Fruit fly (Drosophila melanogaster) whole organism, embryonic: ENCODE results near the gene pbl.

Experiments used
- Antp ChIP-seq: fragments of 200-800 bp; sonication (Bioruptor generic); optimal IDR thresholded peaks from 3 replicates; lab custom pipeline; 2016; ENCODE audit warnings: missing biosample characterization, missing genetic modification characterization
- B-H2 ChIP-seq: fragments of 200-800 bp; sonication (Bioruptor generic); optimal IDR thresholded peaks from 2 replicates; lab custom pipeline; 2018; ENCODE audit warnings: missing biosample characterization, mild to moderate bottlenecking, missing genetic modification characterization
- CG10209 ChIP-seq: fragments of 200-800 bp; sonication (Bioruptor generic); optimal IDR thresholded peaks from 3 replicates; lab custom pipeline; 2017; ENCODE audit warnings: missing biosample characterization, mild to moderate bottlenecking, missing genetic modification characterization, missing genetic modification reagents
- CG10274 ChIP-seq: fragments of 200-800 bp; sonication (Bioruptor generic); optimal IDR thresholded peaks from 3 replicates; lab custom pipeline; 2017; ENCODE audit warnings: missing biosample characterization, mild to moderate bottlenecking, missing genetic modification characterization
- CG11560 ChIP-seq: fragments of 200-800 bp; sonication (Bioruptor generic); IDR thresholded peaks from 3 replicates; pipeline ENCODE4 v1.3.6; 2022; ENCODE audit warnings: missing biosample characterization, missing genetic modification characterization
- CG12236 ChIP-seq: fragments of 200-800 bp; sonication (Bioruptor generic); optimal IDR thresholded peaks from 2 replicates; lab custom pipeline; 2016; ENCODE audit warnings: missing biosample characterization, missing genetic modification characterization
- CG1233 ChIP-seq: fragments of 200-800 bp; sonication (Bioruptor generic); optimal IDR thresholded peaks from 4 replicates; lab custom pipeline; 2018; ENCODE audit warnings: missing biosample characterization, mild to moderate bottlenecking, missing genetic modification characterization
- CG12769 ChIP-seq: fragments of 200-800 bp; sonication (Bioruptor generic); optimal IDR thresholded peaks from 2 replicates; lab custom pipeline; 2019; ENCODE audit warnings: missing biosample characterization, mild to moderate bottlenecking, missing genetic modification characterization, moderate library complexity
- CG13123 ChIP-seq: fragments of 200-800 bp; sonication (Bioruptor generic); optimal IDR thresholded peaks from 2 replicates; lab custom pipeline; 2016; ENCODE audit warnings: missing biosample characterization, missing genetic modification characterization
- CG15269 ChIP-seq: fragments of 200-800 bp; sonication (Bioruptor generic); optimal IDR thresholded peaks from 2 replicates; lab custom pipeline; 2018; ENCODE audit warnings: missing biosample characterization, mild to moderate bottlenecking, missing genetic modification characterization, moderate library complexity
- CG17385 ChIP-seq: fragments of 200-800 bp; sonication (Bioruptor generic); optimal IDR thresholded peaks from 3 replicates; lab custom pipeline; 2018; ENCODE audit warnings: missing biosample characterization, mild to moderate bottlenecking, missing genetic modification characterization
- CG18262 ChIP-seq: fragments of 200-800 bp; optimal IDR thresholded peaks from 3 replicates; lab custom pipeline; 2019; ENCODE audit warnings: missing biosample characterization, mild to moderate bottlenecking, missing genetic modification characterization, moderate library complexity
- CG2712 ChIP-seq: fragments of 200-800 bp; optimal IDR thresholded peaks from 3 replicates; lab custom pipeline; 2019; ENCODE audit warnings: missing biosample characterization, mild to moderate bottlenecking, missing genetic modification characterization, moderate library complexity
- CG31441 ChIP-seq: fragments of 200-800 bp; sonication (Bioruptor generic); IDR thresholded peaks from 2 replicates; pipeline ENCODE4 v1.3.6; 2022; ENCODE audit warnings: missing biosample characterization, missing genetic modification characterization
- CG4424 ChIP-seq: fragments of 200-800 bp; sonication (Bioruptor generic); optimal IDR thresholded peaks from 3 replicates; lab custom pipeline; 2016; ENCODE audit warnings: missing biosample characterization, missing genetic modification characterization
- CG4707 ChIP-seq: fragments of 200-800 bp; sonication (Bioruptor generic); optimal IDR thresholded peaks from 2 replicates; lab custom pipeline; 2018; ENCODE audit warnings: missing biosample characterization, mild to moderate bottlenecking, missing genetic modification characterization, moderate library complexity
- CG6854 ChIP-seq: fragments of 200-800 bp; sonication (Bioruptor generic); optimal IDR thresholded peaks from 3 replicates; lab custom pipeline; 2017; ENCODE audit warnings: missing biosample characterization, mild to moderate bottlenecking, missing genetic modification characterization
- CG7987 ChIP-seq: fragments of 200-800 bp; sonication (Bioruptor generic); optimal IDR thresholded peaks from 2 replicates; lab custom pipeline; 2018; ENCODE audit warnings: missing biosample characterization, mild to moderate bottlenecking, missing genetic modification characterization, moderate library complexity
- CG9437 ChIP-seq: fragments of 200-800 bp; sonication (Bioruptor generic); optimal IDR thresholded peaks from 2 replicates; lab custom pipeline; 2018; ENCODE audit warnings: missing biosample characterization, mild to moderate bottlenecking, missing genetic modification characterization
- CoRest ChIP-seq: fragments of 200-800 bp; sonication (Bioruptor generic); optimal IDR thresholded peaks from 3 replicates; lab custom pipeline; 2018; ENCODE audit warnings: missing biosample characterization, mild to moderate bottlenecking, missing genetic modification characterization, moderate library complexity
- Gug ChIP-seq: fragments of 200-800 bp; sonication (Bioruptor generic); IDR thresholded peaks from 4 replicates; pipeline ENCODE4 v1.3.6; 2022; ENCODE audit warnings: missing biosample characterization, missing genetic modification characterization
- MTF-1 ChIP-seq: fragments of 200-800 bp; sonication (Bioruptor generic); optimal IDR thresholded peaks from 2 replicates; lab custom pipeline; 2018; ENCODE audit warnings: missing biosample characterization, mild to moderate bottlenecking, missing genetic modification characterization, borderline replicate concordance
- NFAT ChIP-seq: fragments of 200-800 bp; sonication (Bioruptor generic); IDR thresholded peaks from 2 replicates; pipeline ENCODE4 v1.3.6; 2022; ENCODE audit warnings: missing biosample characterization, missing genetic modification characterization
- NK7.1 ChIP-seq: fragments of 200-800 bp; sonication (Bioruptor generic); optimal IDR thresholded peaks from 3 replicates; lab custom pipeline; 2016; ENCODE audit warnings: missing biosample characterization, missing genetic modification characterization
- Oli ChIP-seq: fragments of 200-800 bp; sonication (Bioruptor generic); optimal IDR thresholded peaks from 2 replicates; lab custom pipeline; 2018; ENCODE audit warnings: missing biosample characterization, mild to moderate bottlenecking, missing genetic modification characterization, moderate library complexity
- Ssrp ChIP-seq: fragments of 200-800 bp; sonication (Bioruptor generic); optimal IDR thresholded peaks from 2 replicates; lab custom pipeline; 2018; ENCODE audit warnings: missing biosample characterization, mild to moderate bottlenecking, missing genetic modification characterization, moderate library complexity
- Trl ChIP-seq, 3 experiments: fragments of >200 bp in 2 of 3; fragments of 200-800 bp in 1 of 3; sonication (Bioruptor generic) in 1 of 3; optimal IDR thresholded peaks; 2 replicates in 1 of 3; 3 replicates in 2 of 3; lab custom pipeline; 2016 to 2017; ENCODE audit warnings: missing biosample characterization in 1 of 3, missing genetic modification characterization in 1 of 3
- bcd ChIP-seq: fragments of 200-800 bp; sonication (Bioruptor generic); optimal IDR thresholded peaks from 2 replicates; lab custom pipeline; 2017; ENCODE audit warnings: missing biosample characterization, mild to moderate bottlenecking, missing genetic modification characterization
- chif ChIP-seq, 2 experiments: fragments of 200-800 bp; sonication (Bioruptor generic); optimal IDR thresholded peaks; 3 replicates each; lab custom pipeline; 2016; ENCODE audit warnings: missing biosample characterization in 2 of 2, missing genetic modification characterization in 2 of 2
- cwo ChIP-seq: fragments of 200-800 bp; sonication (Bioruptor generic); optimal IDR thresholded peaks from 3 replicates; lab custom pipeline; 2017; ENCODE audit warnings: missing biosample characterization, missing genetic modification characterization, mild to moderate bottlenecking, moderate library complexity, missing genetic modification reagents
- dmrt99B ChIP-seq: fragments of 200-800 bp; sonication (Bioruptor generic); optimal IDR thresholded peaks from 2 replicates; lab custom pipeline; 2018; ENCODE audit warnings: missing biosample characterization, mild to moderate bottlenecking, missing genetic modification characterization, moderate library complexity
- dpn ChIP-seq, 2 experiments: fragments of 200-800 bp; sonication (Bioruptor generic); optimal IDR thresholded peaks; 3 replicates each; lab custom pipeline; 2016; ENCODE audit warnings: missing biosample characterization in 2 of 2, missing genetic modification characterization in 2 of 2
- exex ChIP-seq: fragments of 200-800 bp; sonication (Bioruptor generic); optimal IDR thresholded peaks from 4 replicates; lab custom pipeline; 2018; ENCODE audit warnings: missing biosample characterization, mild to moderate bottlenecking, missing genetic modification characterization, moderate library complexity
- fd3F ChIP-seq: fragments of 200-800 bp; sonication (Bioruptor generic); optimal IDR thresholded peaks from 2 replicates; lab custom pipeline; 2018; ENCODE audit warnings: missing biosample characterization, mild to moderate bottlenecking, missing genetic modification characterization, moderate library complexity
- klu ChIP-seq: fragments of 200-800 bp; sonication (Bioruptor generic); IDR thresholded peaks from 2 replicates; pipeline ENCODE4 v1.3.6; 2022; ENCODE audit warnings: missing biosample characterization, missing genetic modification characterization
- kni ChIP-seq: fragments of 200-800 bp; sonication (Bioruptor generic); optimal IDR thresholded peaks from 3 replicates; lab custom pipeline; 2017; ENCODE audit warnings: mild to moderate bottlenecking, missing biosample characterization, missing genetic modification reagents, missing genetic modification characterization
- lmd ChIP-seq: fragments of 200-800 bp; sonication (Bioruptor generic); IDR thresholded peaks from 2 replicates; pipeline ENCODE4 v1.3.6; 2022; ENCODE audit warnings: missing biosample characterization, missing genetic modification characterization
- mirr ChIP-seq: fragments of 200-800 bp; sonication (Bioruptor generic); optimal IDR thresholded peaks from 3 replicates; lab custom pipeline; 2018; ENCODE audit warnings: missing biosample characterization, mild to moderate bottlenecking, missing genetic modification characterization
- nau ChIP-seq: fragments of 200-800 bp; sonication (Bioruptor generic); optimal IDR thresholded peaks from 3 replicates; lab custom pipeline; 2017; ENCODE audit warnings: missing biosample characterization, mild to moderate bottlenecking, missing genetic modification characterization, missing genetic modification reagents
- pb ChIP-seq: fragments of 200-800 bp; sonication (Bioruptor generic); optimal IDR thresholded peaks from 3 replicates; lab custom pipeline; 2016; ENCODE audit warnings: missing biosample characterization, missing genetic modification characterization
- pita ChIP-seq: fragments of 200-800 bp; sonication (Bioruptor generic); optimal IDR thresholded peaks from 2 replicates; lab custom pipeline; 2017; ENCODE audit warnings: missing biosample characterization, mild to moderate bottlenecking, missing genetic modification characterization
- row ChIP-seq: fragments of 200-800 bp; sonication (Bioruptor generic); IDR thresholded peaks from 3 replicates; pipeline ENCODE4 v1.3.6; 2022; ENCODE audit warnings: missing biosample characterization, missing genetic modification characterization
- salm ChIP-seq: fragments of 200-800 bp; sonication (Bioruptor generic); optimal IDR thresholded peaks from 2 replicates; lab custom pipeline; 2018; ENCODE audit warnings: missing biosample characterization, mild to moderate bottlenecking, missing genetic modification characterization
- schlank ChIP-seq: fragments of 200-800 bp; sonication (Bioruptor generic); optimal IDR thresholded peaks from 2 replicates; lab custom pipeline; 2018; ENCODE audit warnings: missing biosample characterization, mild to moderate bottlenecking, missing genetic modification characterization
- sug ChIP-seq: fragments of 200-800 bp; optimal IDR thresholded peaks from 2 replicates; lab custom pipeline; 2019; ENCODE audit warnings: missing biosample characterization, mild to moderate bottlenecking, missing genetic modification characterization, moderate library complexity
- tgo ChIP-seq: fragments of 200-800 bp; sonication (Bioruptor generic); IDR thresholded peaks from 3 replicates; pipeline ENCODE4 v1.3.6; 2022; ENCODE audit warnings: missing biosample characterization, missing genetic modification characterization
- tio ChIP-seq: fragments of 200-800 bp; sonication (Bioruptor generic); optimal IDR thresholded peaks from 2 replicates; lab custom pipeline; 2017; ENCODE audit warnings: missing biosample characterization, missing genetic modification characterization, inconsistent platforms
- z ChIP-seq: fragments of 200-800 bp; sonication (Bioruptor generic); IDR thresholded peaks from 3 replicates; pipeline ENCODE4 v1.3.6; 2022; ENCODE audit warnings: missing biosample characterization, missing genetic modification characterization

pbl gene

dm6 chr3L:7862238-7863022, 49.3 kb downstream of the pbl start (continued):
- peak; percentile 23 for TF ChIP-seq CG10209 (GFP tag; lab: Kevin White, UChicago)
- TF ChIP-seq CG10274 (GFP tag; lab: Kevin White, UChicago), result peak; percentile 9
- TF ChIP-seq nau (GFP tag; lab: Kevin White, UChicago), result no peak
- TF ChIP-seq sug (tag; lab: Kevin White, UChicago), result peak; percentile 20
- no peak for TF ChIP-seq tgo
- peak; percentile 19 for TF ChIP-seq dmrt99B (tag; lab: Kevin White, UChicago)
- TF ChIP-seq B-H2, result peak; percentile 44
- no peak for TF ChIP-seq schlank
- TF ChIP-seq lmd (GFP tag; lab: Robert Waterston, UW), result peak; percentile 16; the same call in 1 of the 2 replicates
- peak; percentile 13 for TF ChIP-seq CG7987 (GFP tag; lab: Kevin White, UChicago)
- TF ChIP-seq MTF-1 (GFP tag; lab: Kevin White, UChicago), result peak; percentile 28
- TF ChIP-seq pb (GFP tag; lab: Kevin White, UChicago), result peak; percentile 33
- peak; percentile 43 for TF ChIP-seq mirr (GFP tag; lab: Kevin White, UChicago)
- TF ChIP-seq salm, result no peak
- peak; percentile 47; the same call in 1 of the 2 replicates for TF ChIP-seq CG31441 (GFP tag; lab: Robert Waterston, UW)
- peak; percentile 8 for TF ChIP-seq cwo (GFP tag; lab: Kevin White, UChicago)
- 0 out of 2 replicates have a peak, but pooled peaks have one; percentile 21 for TF ChIP-seq klu (GFP tag; lab: Robert Waterston, UW)
- peak in 1 of 2 experiments; percentile 17 for TF ChIP-seq dpn (GFP tag; optimal IDR thresholded peaks at IDR 0.05; lab: Kevin White, UChicago)
- peak; percentile 66 for TF ChIP-seq Oli (tag; lab: Kevin White, UChicago)
- TF ChIP-seq CG13123 (GFP tag; lab: Kevin White, UChicago), result no peak
- TF ChIP-seq row (GFP tag; lab: Robert Waterston, UW), result peak; percentile 58
- TF ChIP-seq CG4707 (GFP tag; lab: Kevin White, UChicago), result peak; percentile 22
- TF ChIP-seq fd3F (GFP tag; lab: Kevin White, UChicago), result peak; percentile 7
- TF ChIP-seq CoRest (tag; lab: Kevin White, UChicago), result peak; percentile 56
- TF ChIP-seq NFAT (GFP tag; lab: Robert Waterston, UW), result peak; percentile 59
- peak; percentile 65 for TF ChIP-seq CG12769
- peak; percentile 29 for TF ChIP-seq CG15269
- peak; percentile 35 for TF ChIP-seq CG1233
- TF ChIP-seq Ssrp (tag; lab: Kevin White, UChicago), result peak; percentile 1
- TF ChIP-seq CG12236, result no peak
- TF ChIP-seq z (GFP tag; lab: Robert Waterston, UW), result peak; percentile 50; the same call in 1 of the 3 replicates
- no peak for TF ChIP-seq Trl (optimal IDR thresholded peaks at IDR 0.05; lab: Kevin White, UChicago)
- TF ChIP-seq Trl (GFP tag; optimal IDR thresholded peaks at IDR 0.05; lab: Kevin White, UChicago), result no peak
- TF ChIP-seq bcd (GFP tag; lab: Kevin White, UChicago), result peak; percentile 41
- TF ChIP-seq CG4424 (GFP tag; lab: Kevin White, UChicago), result peak; percentile 33
- peak; percentile 3 for TF ChIP-seq CG2712
- TF ChIP-seq CG17385, result peak; percentile 12
- TF ChIP-seq exex (tag; lab: Kevin White, UChicago), result no peak
- peak; percentile 27 for TF ChIP-seq kni (GFP tag; lab: Kevin White, UChicago)
- no peak for TF ChIP-seq CG11560 (tag; lab: Robert Waterston, UW)
- TF ChIP-seq Gug (GFP tag; lab: Robert Waterston, UW), result peak; percentile 57; the same call in 2 of the 4 replicates
- TF ChIP-seq CG9437 (GFP tag; lab: Kevin White, UChicago), result peak; percentile 69
- TF ChIP-seq CG18262, result peak; percentile 44
- TF ChIP-seq pita (GFP tag; lab: Kevin White, UChicago), result no peak
- peak; percentile 23 for TF ChIP-seq Antp (GFP tag; lab: Kevin White, UChicago)
- TF ChIP-seq tio (GFP tag; lab: Kevin White, UChicago), result peak; percentile 60
- TF ChIP-seq NK7.1 (GFP tag; lab: Kevin White, UChicago), result no peak
- peak in 1 of 2 experiments; percentile 26 for TF ChIP-seq chif (GFP tag; optimal IDR thresholded peaks at IDR 0.05; lab: Kevin White, UChicago)
- peak; percentile 23 for TF ChIP-seq CG6854
